Fruit fly (Drosophila melanogaster) whole organism, adult: ENCODE data around the gene CG5276.
A peak's percentile ranks its signal among the peaks of the same experiment; 100 is the strongest.

Source experiments
- CG11617 ChIP-seq: fragments of 200-800 bp; sonication (Bioruptor generic); optimal IDR thresholded peaks from 2 replicates; lab custom pipeline; 2017; ENCODE audit warnings: mild to moderate bottlenecking, missing biosample characterization, missing genetic modification reagents, missing genetic modification characterization
- CG12768 ChIP-seq: fragments of 200-800 bp; sonication (Bioruptor generic); optimal IDR thresholded peaks from 2 replicates; lab custom pipeline; 2017; ENCODE audit warnings: missing biosample characterization, missing genetic modification characterization, mild to moderate bottlenecking, moderate library complexity, missing genetic modification reagents
- CG14711 ChIP-seq: fragments of 200-800 bp; sonication (Bioruptor generic); optimal IDR thresholded peaks from 2 replicates; lab custom pipeline; 2018; ENCODE audit warnings: missing biosample characterization, mild to moderate bottlenecking, missing genetic modification characterization, moderate library complexity
- CG1620 ChIP-seq: fragments of 200-800 bp; sonication (Bioruptor generic); optimal IDR thresholded peaks from 2 replicates; lab custom pipeline; 2016; ENCODE audit warnings: missing biosample characterization, missing genetic modification characterization
- CG33017 ChIP-seq: fragments of 200-800 bp; sonication (Bioruptor generic); optimal IDR thresholded peaks from 2 replicates; lab custom pipeline; 2018; ENCODE audit warnings: missing biosample characterization, mild to moderate bottlenecking, missing genetic modification characterization, moderate library complexity
- CG5204 ChIP-seq: fragments of 200-800 bp; sonication (Bioruptor generic); optimal IDR thresholded peaks from 2 replicates; lab custom pipeline; 2016; ENCODE audit warnings: missing biosample characterization, missing genetic modification characterization
- CG7045 ChIP-seq: fragments of 200-800 bp; sonication (Bioruptor generic); optimal IDR thresholded peaks from 2 replicates; lab custom pipeline; 2017; ENCODE audit warnings: missing biosample characterization, mild to moderate bottlenecking, missing genetic modification characterization
- CG7101 ChIP-seq: fragments of 200-800 bp; sonication (Bioruptor generic); optimal IDR thresholded peaks from 2 replicates; lab custom pipeline; 2018; ENCODE audit warnings: missing biosample characterization, mild to moderate bottlenecking, missing genetic modification characterization, moderate library complexity
- Clk ChIP-seq: fragments of 200-800 bp; sonication (Bioruptor generic); optimal IDR thresholded peaks from 2 replicates; lab custom pipeline; 2017; ENCODE audit warnings: missing biosample characterization, missing genetic modification characterization
- Crg-1 ChIP-seq: fragments of 200-800 bp; sonication (Bioruptor generic); optimal IDR thresholded peaks from 2 replicates; lab custom pipeline; 2016; ENCODE audit warnings: missing biosample characterization, missing genetic modification characterization
- Hr96 ChIP-seq: fragments of 200-800 bp; sonication (Bioruptor generic); optimal IDR thresholded peaks from 2 replicates; lab custom pipeline; 2016; ENCODE audit warnings: missing biosample characterization, missing genetic modification characterization
- Mnt ChIP-seq: fragments of 200-800 bp; sonication (Bioruptor generic); optimal IDR thresholded peaks from 2 replicates; lab custom pipeline; 2016; ENCODE audit warnings: missing biosample characterization, mild to moderate bottlenecking, missing genetic modification characterization
- bab1 ChIP-seq: fragments of 200-800 bp; sonication (Bioruptor generic); optimal IDR thresholded peaks from 3 replicates; lab custom pipeline; 2019; ENCODE audit warnings: missing biosample characterization, mild to moderate bottlenecking, missing genetic modification characterization, moderate library complexity
- cic ChIP-seq: fragments of 200-800 bp; sonication (Bioruptor generic); optimal IDR thresholded peaks from 2 replicates; lab custom pipeline; 2017; ENCODE audit warnings: missing biosample characterization, mild to moderate bottlenecking, missing genetic modification characterization, moderate library complexity
- cnc ChIP-seq, 2 experiments: fragments of >200 bp; optimal IDR thresholded peaks; 2 replicates each; lab custom pipeline; 2017
- kay ChIP-seq: fragments of 200-800 bp; sonication (Bioruptor generic); peaks from one replicate; lab custom pipeline; 2016; ENCODE audit warnings: missing biosample characterization, missing genetic modification characterization, borderline replicate concordance
- ovo ChIP-seq: fragments of 200-800 bp; sonication (Bioruptor generic); optimal IDR thresholded peaks from 2 replicates; lab custom pipeline; 2016; ENCODE audit warnings: missing biosample characterization, missing genetic modification characterization
- pad ChIP-seq: fragments of 200-800 bp; sonication (Bioruptor generic); optimal IDR thresholded peaks from 3 replicates; lab custom pipeline; 2017; ENCODE audit warnings: missing biosample characterization, missing genetic modification characterization, mild to moderate bottlenecking, moderate library complexity, missing genetic modification reagents
- tj ChIP-seq: fragments of 200-800 bp; sonication (Bioruptor generic); optimal IDR thresholded peaks from 3 replicates; lab custom pipeline; 2017; ENCODE audit warnings: missing biosample characterization, mild to moderate bottlenecking, missing genetic modification characterization, moderate library complexity
- toe ChIP-seq: fragments of 200-800 bp; sonication (Bioruptor generic); optimal IDR thresholded peaks from 2 replicates; lab custom pipeline; 2016; ENCODE audit warnings: missing biosample characterization, missing genetic modification characterization

Gene CG5276

DNA sequence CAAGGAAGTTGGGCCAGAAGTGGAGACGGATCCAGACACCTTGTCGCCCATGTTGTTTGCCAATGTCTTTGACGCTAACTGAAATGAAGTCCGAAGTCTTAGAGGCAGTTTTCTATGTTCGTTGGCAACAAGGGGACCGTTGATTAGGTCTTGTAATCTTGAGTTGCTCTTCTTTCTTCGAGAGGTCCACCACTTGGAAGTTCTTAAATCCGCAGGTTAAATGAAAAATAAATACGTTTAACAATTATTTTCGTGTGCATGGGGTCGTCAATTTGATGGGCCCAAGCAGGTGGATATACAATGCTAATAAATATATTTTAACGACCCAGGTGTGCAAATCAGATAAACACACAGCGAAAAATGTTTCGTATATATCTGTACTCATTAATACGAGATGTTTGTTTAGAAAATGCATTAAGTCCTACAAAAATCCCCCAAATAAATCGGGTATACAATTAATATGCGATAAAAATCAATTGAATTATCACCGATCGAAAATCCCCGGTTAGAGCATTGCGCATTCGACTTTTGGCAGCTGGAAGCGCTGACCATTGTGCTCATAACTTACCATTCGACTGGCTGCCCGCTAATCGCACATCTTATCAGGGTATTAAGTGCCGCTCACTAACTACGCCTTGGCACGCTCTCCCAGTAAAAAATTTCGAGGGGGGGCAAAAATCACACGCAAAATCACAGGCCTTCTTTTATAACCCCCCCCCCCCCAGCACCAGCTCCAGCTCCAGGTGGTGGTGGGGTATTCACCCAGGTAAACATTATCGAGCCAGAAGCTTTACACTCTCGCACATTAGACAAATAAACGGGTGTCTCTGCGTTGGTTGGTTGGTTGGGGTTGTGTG lies 29.2 kb downstream of the CG5276 start, which contains the start of gene PGRP-LB:
PGRP-LB (minus strand) TSS at position 51 of the 857 bp plus-strand sequence.
- TF ChIP-seq CG12768 (GFP tag; lab: Kevin White, UChicago) (peak; percentile 28), cic (GFP tag; lab: Kevin White, UChicago) (peak; percentile 65), CG11617 (peak; percentile 27), kay (peak; percentile 14), Hr96 (peak; percentile 14), ovo (no peak), Crg-1 (GFP tag; lab: Kevin White, UChicago) (no peak)

DNA sequence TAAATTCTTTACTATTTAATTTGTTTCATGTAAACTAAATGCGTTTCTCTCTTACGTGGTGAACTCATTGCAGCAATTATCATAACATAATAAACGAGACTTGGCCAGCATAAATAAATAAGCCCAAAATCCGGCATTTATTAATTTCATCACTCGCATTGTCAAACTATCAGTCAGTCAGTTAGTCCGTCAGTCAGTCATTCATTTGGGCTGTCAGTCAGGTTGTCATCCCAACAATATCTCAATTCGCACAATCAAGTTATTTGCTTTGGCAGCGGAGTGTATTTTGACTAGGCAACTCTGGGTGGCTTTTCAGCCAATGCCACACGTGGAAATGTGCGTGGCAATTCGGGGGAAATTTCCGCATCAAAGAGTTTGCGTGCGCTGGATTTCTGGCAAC lies 36.3 kb downstream of the CG5276 start:
- TF ChIP-seq cnc (optimal IDR thresholded peaks at IDR 0.05; lab: Kevin White, UChicago) = no peak
- no peak for TF ChIP-seq Hr96
- no peak for TF ChIP-seq Crg-1 (GFP tag; lab: Kevin White, UChicago)
- no peak for TF ChIP-seq CG1620
- no peak for TF ChIP-seq CG5204
- TF ChIP-seq bab1 (GFP tag; lab: Kevin White, UChicago) = no peak
- no peak for TF ChIP-seq CG14711 (tag; lab: Kevin White, UChicago)
- no peak for TF ChIP-seq pad (GFP tag; lab: Kevin White, UChicago)
- no peak for TF ChIP-seq Mnt (GFP tag; lab: Kevin White, UChicago)
- no peak for TF ChIP-seq tj
- TF ChIP-seq toe (GFP tag; lab: Kevin White, UChicago) = no peak
- TF ChIP-seq CG7101 (tag; lab: Kevin White, UChicago) = no peak

DNA sequence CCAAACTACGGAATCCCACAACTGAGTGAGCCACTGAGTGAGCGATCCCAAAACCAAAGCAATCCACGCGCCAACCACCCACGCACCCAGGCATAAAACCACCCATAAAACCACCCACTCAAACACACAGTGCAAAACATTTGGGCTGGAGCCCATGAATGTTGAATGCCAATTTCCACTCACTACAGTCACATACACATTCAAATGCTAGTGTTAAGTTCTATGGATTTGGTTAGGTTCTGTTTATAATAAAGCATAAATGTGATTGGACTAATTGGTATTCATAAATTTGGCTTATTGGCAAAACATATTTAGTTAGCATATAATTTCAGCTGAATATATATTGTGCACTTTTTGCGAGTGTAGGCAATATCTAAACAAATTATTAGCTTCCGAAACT lies 38.2 kb downstream of the CG5276 start:
- TF ChIP-seq Clk (GFP tag; lab: Kevin White, UChicago) (no peak), CG14711 (tag; lab: Kevin White, UChicago) (no peak), Mnt (GFP tag; lab: Kevin White, UChicago) (no peak), ovo (no peak), CG1620 (no peak), CG11617 (no peak), Crg-1 (GFP tag; lab: Kevin White, UChicago) (no peak), CG7045 (GFP tag; lab: Kevin White, UChicago) (no peak), toe (GFP tag; lab: Kevin White, UChicago) (no peak), CG7101 (tag; lab: Kevin White, UChicago) (no peak), cnc (optimal IDR thresholded peaks at IDR 0.05; lab: Kevin White, UChicago) (no peak), CG33017 (tag; lab: Kevin White, UChicago) (no peak), bab1 (GFP tag; lab: Kevin White, UChicago) (no peak), Hr96 (no peak), pad (GFP tag; lab: Kevin White, UChicago) (no peak), cic (GFP tag; lab: Kevin White, UChicago) (no peak), kay (no peak), CG12768 (GFP tag; lab: Kevin White, UChicago) (no peak), CG5204 (no peak), tj (no peak)
